Worm (Caenorhabditis elegans): ENCODE results near the gene F48G7.13.

DNA sequence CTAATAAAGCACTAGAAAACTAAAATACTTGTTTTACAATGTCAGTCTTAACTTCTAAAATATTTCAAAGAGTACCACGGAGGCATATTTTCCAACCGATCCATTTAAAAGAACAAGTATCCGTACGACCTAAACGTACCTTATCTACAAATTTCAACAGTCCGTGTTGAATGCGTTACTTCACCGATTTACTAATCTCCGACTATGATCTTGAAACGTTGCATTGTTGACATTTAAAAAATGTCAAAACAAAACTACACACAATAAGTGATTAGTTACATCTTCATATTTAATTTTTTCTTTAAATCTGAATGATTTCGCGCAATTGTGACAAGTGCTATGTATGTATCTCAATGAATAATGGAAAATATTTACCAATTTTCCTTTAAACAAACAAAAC lies 17.6 kb upstream of the F48G7.13 start:
- TF ChIP-seq nhr-12 (tag; optimal IDR thresholded peaks at IDR 0.05) = no peak
- no peak for TF ChIP-seq nhr-28 (tag; optimal IDR thresholded peaks at IDR 0.05)
- TF ChIP-seq nhr-76 (tag; optimal IDR thresholded peaks at IDR 0.05) = no peak
- no peak for TF ChIP-seq elt-3 (tag; optimal IDR thresholded peaks at IDR 0.05)
- no peak for TF ChIP-seq lsy-2 (tag; optimal IDR thresholded peaks at IDR 0.05)
- TF ChIP-seq unc-39 (tag; optimal IDR thresholded peaks at IDR 0.05) = no peak
- no peak for TF ChIP-seq snpc-4 (tag; optimal IDR thresholded peaks at IDR 0.05)
- TF ChIP-seq flh-1 (GFP tag; optimal IDR thresholded peaks at IDR 0.05) = no peak
- no peak for TF ChIP-seq pha-4 (tag; optimal IDR thresholded peaks at IDR 0.05)
- no peak for TF ChIP-seq unc-62 (GFP tag; optimal IDR thresholded peaks at IDR 0.05)
- TF ChIP-seq mls-2 (tag; optimal IDR thresholded peaks at IDR 0.05) = no peak
- no peak for TF ChIP-seq bed-3 (GFP tag; optimal IDR thresholded peaks at IDR 0.05)
- TF ChIP-seq ztf-11 (tag; optimal IDR thresholded peaks at IDR 0.05) = no peak

All from whole organism, mixed stage, embryonic.